In genomic region chrII:14390036-14390763, ce11 we compare ENCODE assay signal across 5 worm cellular contexts.
TF ChIP-seq lines count a peak whose summit lies in the region.

TSS of gene kbp-3 (minus strand) at chrII:14390078.
TSS of gene nurf-1 (plus strand) at chrII:14390713.

TF ChIP-seq in whole organism, L1 larva, 84 proteins besides CTCF, POLR2A, EP300 and RAD21 (continues in another document):
- TF ChIP-seq fos-1 (tag; optimal IDR thresholded peaks at IDR 0.05; lab: Kevin White, UChicago) (no peak), tbx-2 (tag; optimal IDR thresholded peaks at IDR 0.05; lab: Kevin White, UChicago) (peak; percentile 40), elt-3 (tag; optimal IDR thresholded peaks at IDR 0.05; lab: Kevin White, UChicago) (peak in 1 of 6 experiments; percentile 45), fkh-8 (tag; optimal IDR thresholded peaks at IDR 0.05; lab: Kevin White, UChicago) (peak; percentile 23), grh-1 (GFP tag; IDR thresholded peaks at IDR 0.05; lab: Robert Waterston, UW) (no peak), nhr-85 (tag; lab: Kevin White, UChicago) (no peak), mab-9 (GFP tag; IDR thresholded peaks at IDR 0.05; lab: Robert Waterston, UW) (no peak), snu-23 (GFP tag; optimal IDR thresholded peaks at IDR 0.05; lab: Kevin White, UChicago) (peak; percentile 68), zag-1 (tag; optimal IDR thresholded peaks at IDR 0.05; lab: Kevin White, UChicago) (no peak), rnt-1 (tag; optimal IDR thresholded peaks at IDR 0.05; lab: Kevin White, UChicago) (peak; percentile 31), irx-1 (tag; optimal IDR thresholded peaks at IDR 0.05; lab: Kevin White, UChicago) (no peak), dpl-1 (GFP tag; optimal IDR thresholded peaks at IDR 0.05; lab: Kevin White, UChicago) (peak; percentile 86 to 93 (median 89)), pax-3 (tag; optimal IDR thresholded peaks at IDR 0.05; lab: Kevin White, UChicago) (no peak), nhr-19 (GFP tag; conservative IDR thresholded peaks at IDR 0.05; lab: Robert Waterston, UW) (peak; percentile 30; the same call in 1 of the 2 replicates), lin-39 (tag; optimal IDR thresholded peaks at IDR 0.05; lab: Kevin White, UChicago) (no peak), nhr-77 (tag; optimal IDR thresholded peaks at IDR 0.05; lab: Kevin White, UChicago) (peak; percentile 80), pqm-1 (tag; optimal IDR thresholded peaks at IDR 0.05; lab: Kevin White, UChicago) (no peak), vab-15 (tag; optimal IDR thresholded peaks at IDR 0.05; lab: Kevin White, UChicago) (no peak), fkh-4 (tag; optimal IDR thresholded peaks at IDR 0.05; lab: Kevin White, UChicago; ENCODE audit: borderline replicate concordance) (no peak)

TF ChIP-seq in whole organism, L3 larva, 47 proteins besides CTCF, POLR2A, EP300 and RAD21 (continues in another document):
- no peak for TF ChIP-seq ceh-82 (tag; optimal IDR thresholded peaks at IDR 0.05; lab: Kevin White, UChicago)
- no peak for TF ChIP-seq ceh-16 (tag; optimal IDR thresholded peaks at IDR 0.05; lab: Kevin White, UChicago)
- TF ChIP-seq R02D3.7 (tag; optimal IDR thresholded peaks at IDR 0.05; lab: Kevin White, UChicago) = peak; percentile 63
- TF ChIP-seq daf-12 (tag; optimal IDR thresholded peaks at IDR 0.05; lab: Kevin White, UChicago) = no peak
- TF ChIP-seq elt-2 (tag; optimal IDR thresholded peaks at IDR 0.05; lab: Kevin White, UChicago) = peak; percentile 12
- peak; percentile 50 for TF ChIP-seq nhr-25 (tag; optimal IDR thresholded peaks at IDR 0.05; lab: Kevin White, UChicago)
- TF ChIP-seq nhr-23 (tag; optimal IDR thresholded peaks at IDR 0.05; lab: Kevin White, UChicago) = peak; percentile 46
- no peak for TF ChIP-seq ama-1 (optimal IDR thresholded peaks at IDR 0.05; lab: Kevin White, UChicago)
- TF ChIP-seq ZK546.5 (tag; optimal IDR thresholded peaks at IDR 0.05; lab: Kevin White, UChicago) = no peak
- no peak for TF ChIP-seq ceh-9 (tag; optimal IDR thresholded peaks at IDR 0.05; lab: Kevin White, UChicago)
- TF ChIP-seq nfya-1 (tag; optimal IDR thresholded peaks at IDR 0.05; lab: Kevin White, UChicago; ENCODE audit: insufficient read depth) = peak; percentile 82
- TF ChIP-seq nhr-43 (tag; optimal IDR thresholded peaks at IDR 0.05; lab: Kevin White, UChicago; ENCODE audit: poor library complexity, severe bottlenecking) = no peak
- no peak for TF ChIP-seq ztf-4 (tag; optimal IDR thresholded peaks at IDR 0.05; lab: Kevin White, UChicago)
- no peak for TF ChIP-seq fkh-10 (GFP tag; optimal IDR thresholded peaks at IDR 0.05; lab: Kevin White, UChicago)
- TF ChIP-seq snpc-4 (tag; optimal IDR thresholded peaks at IDR 0.05; lab: Kevin White, UChicago) = peak; percentile 37
- TF ChIP-seq nhr-12 (tag; optimal IDR thresholded peaks at IDR 0.05; lab: Kevin White, UChicago) = no peak
- TF ChIP-seq elt-3 (tag; optimal IDR thresholded peaks at IDR 0.05; lab: Kevin White, UChicago) = no peak
- no peak for TF ChIP-seq ztf-11 (tag; optimal IDR thresholded peaks at IDR 0.05; lab: Kevin White, UChicago)
- TF ChIP-seq nhr-67 (tag; optimal IDR thresholded peaks at IDR 0.05; lab: Kevin White, UChicago) = no peak

TF ChIP-seq in whole organism, early embryonic, 17 proteins besides CTCF, POLR2A, EP300 and RAD21:
- no peak for TF ChIP-seq ceh-36 (tag; optimal IDR thresholded peaks at IDR 0.05; lab: Kevin White, UChicago)
- peak; percentile 4 for TF ChIP-seq F13C5.2 (tag; optimal IDR thresholded peaks at IDR 0.05; lab: Kevin White, UChicago)
- no peak for TF ChIP-seq B0310.2 (tag; optimal IDR thresholded peaks at IDR 0.05; lab: Kevin White, UChicago)
- TF ChIP-seq hmg-4 (GFP tag; optimal IDR thresholded peaks at IDR 0.05; lab: Kevin White, UChicago) = peak; percentile 29
- TF ChIP-seq tbx-11 (GFP tag; IDR thresholded peaks at IDR 0.05; lab: Robert Waterston, UW) = 0 out of 2 replicates have a peak, but pooled peaks have one; percentile 9

TF ChIP-seq in whole organism, midembryonic, 9 proteins besides CTCF, POLR2A, EP300 and RAD21:
- peak; percentile 54; the same call in 1 of the 2 replicates for TF ChIP-seq T22C8.4 (GFP tag; IDR thresholded peaks at IDR 0.05; lab: Robert Waterston, UW)
- TF ChIP-seq tab-1 (GFP tag; IDR thresholded peaks at IDR 0.05; lab: Robert Waterston, UW) = no peak

TF ChIP-seq in whole organism, young adult, 124 proteins besides CTCF, POLR2A, EP300 and RAD21 (continues in another document):
- TF ChIP-seq hlh-12 (tag; optimal IDR thresholded peaks at IDR 0.05; lab: Kevin White, UChicago) (no peak), let-607 (tag; optimal IDR thresholded peaks at IDR 0.05; lab: Kevin White, UChicago) (no peak), F37B4.10 (GFP tag; IDR thresholded peaks at IDR 0.05; lab: Robert Waterston, UW) (no peak), F10E7.11 (tag; optimal IDR thresholded peaks at IDR 0.05; lab: Kevin White, UChicago) (no peak), ZK185.1 (tag; optimal IDR thresholded peaks at IDR 0.05; lab: Kevin White, UChicago; ENCODE audit: poor library complexity, severe bottlenecking) (no peak), K11D2.4 (GFP tag; IDR thresholded peaks at IDR 0.05; lab: Robert Waterston, UW) (no peak), pha-4 (tag; optimal IDR thresholded peaks at IDR 0.05; lab: Kevin White, UChicago) (no peak), lin-26 (GFP tag; IDR thresholded peaks at IDR 0.05; lab: Robert Waterston, UW) (no peak), rpc-1 (optimal IDR thresholded peaks at IDR 0.05; lab: Kevin White, UChicago) (no peak), rpc-1 (tag; optimal IDR thresholded peaks at IDR 0.05; lab: Kevin White, UChicago) (no peak), ztf-18 (tag; optimal IDR thresholded peaks at IDR 0.05; lab: Kevin White, UChicago) (peak; percentile 8), mxl-1 (tag; optimal IDR thresholded peaks at IDR 0.05; lab: Kevin White, UChicago) (no peak), lin-35 (GFP tag; optimal IDR thresholded peaks at IDR 0.05; lab: Kevin White, UChicago) (peak in 1 of 3 experiments; percentile 56), zim-3 (tag; optimal IDR thresholded peaks at IDR 0.05; lab: Kevin White, UChicago) (no peak), lin-54 (GFP tag; optimal IDR thresholded peaks at IDR 0.05; lab: Kevin White, UChicago) (peak; percentile 79), nhr-90 (tag; optimal IDR thresholded peaks at IDR 0.05; lab: Kevin White, UChicago) (no peak), tlf-1 (GFP tag; optimal IDR thresholded peaks at IDR 0.05; lab: Kevin White, UChicago) (no peak), F23B12.7 (tag; optimal IDR thresholded peaks at IDR 0.05; lab: Kevin White, UChicago; ENCODE audit: insufficient read depth) (peak; percentile 60), K12H6.12 (tag; optimal IDR thresholded peaks at IDR 0.05; lab: Kevin White, UChicago) (peak; percentile 5), mcd-1 (GFP tag; IDR thresholded peaks at IDR 0.05; lab: Robert Waterston, UW) (peak; percentile 61), rec-8 (tag; optimal IDR thresholded peaks at IDR 0.05; lab: Kevin White, UChicago) (no peak), ceh-27 (GFP tag; optimal IDR thresholded peaks at IDR 0.05; lab: Kevin White, UChicago) (no peak), ztf-26 (tag; optimal IDR thresholded peaks at IDR 0.05; lab: Kevin White, UChicago) (no peak), nhr-80 (tag; optimal IDR thresholded peaks at IDR 0.05; lab: Kevin White, UChicago) (peak; percentile 17), chd-7 (tag; optimal IDR thresholded peaks at IDR 0.05; lab: Kevin White, UChicago) (no peak), Y53G8AR.9 (GFP tag; conservative IDR thresholded peaks at IDR 0.05; lab: Robert Waterston, UW) (no peak), aptf-2 (GFP tag; conservative IDR thresholded peaks at IDR 0.05; lab: Robert Waterston, UW) (no peak), dpl-1 (GFP tag; optimal IDR thresholded peaks at IDR 0.05; lab: Kevin White, UChicago) (peak; percentile 69), nfyb-1 (GFP tag; IDR thresholded peaks at IDR 0.05; lab: Robert Waterston, UW) (no peak), bed-1 (GFP tag; IDR thresholded peaks at IDR 0.05; lab: Robert Waterston, UW) (no peak), B0035.1 (tag; optimal IDR thresholded peaks at IDR 0.05; lab: Kevin White, UChicago) (no peak), B0261.1 (tag; optimal IDR thresholded peaks at IDR 0.05; lab: Kevin White, UChicago) (no peak), zfh-2 (GFP tag; conservative IDR thresholded peaks at IDR 0.05; lab: Robert Waterston, UW) (no peak), F39B2.1 (GFP tag; IDR thresholded peaks at IDR 0.05; lab: Robert Waterston, UW) (no peak), aptf-3 (GFP tag; IDR thresholded peaks at IDR 0.05; lab: Robert Waterston, UW) (no peak), dox-1 (GFP tag; IDR thresholded peaks at IDR 0.05; lab: Robert Waterston, UW) (peak; percentile 78), lsl-1 (GFP tag; optimal IDR thresholded peaks at IDR 0.05; lab: Kevin White, UChicago) (peak; percentile 64), nhr-179 (tag; optimal IDR thresholded peaks at IDR 0.05; lab: Kevin White, UChicago) (no peak), F22D6.2 (tag; optimal IDR thresholded peaks at IDR 0.05; lab: Kevin White, UChicago) (no peak), tbx-9 (tag; optimal IDR thresholded peaks at IDR 0.05; lab: Kevin White, UChicago; ENCODE audit: borderline replicate concordance) (no peak), ceh-58 (GFP tag; IDR thresholded peaks at IDR 0.05; lab: Robert Waterston, UW) (no peak), D2030.7 (GFP tag; IDR thresholded peaks at IDR 0.05; lab: Robert Waterston, UW) (peak; percentile 34; the same call in 1 of the 2 replicates), hrde-1 (tag; optimal IDR thresholded peaks at IDR 0.05; lab: Kevin White, UChicago; ENCODE audit: borderline replicate concordance) (no peak), nhr-27 (tag; optimal IDR thresholded peaks at IDR 0.05; lab: Kevin White, UChicago) (no peak), F52B5.7 (tag; optimal IDR thresholded peaks at IDR 0.05; lab: Kevin White, UChicago) (no peak), C17E4.6 (GFP tag; IDR thresholded peaks at IDR 0.05; lab: Robert Waterston, UW) (no peak), F33H1.4 (GFP tag; IDR thresholded peaks at IDR 0.05; lab: Robert Waterston, UW) (peak; percentile 85), sdz-38 (tag; optimal IDR thresholded peaks at IDR 0.05; lab: Kevin White, UChicago) (no peak), snpc-4 (GFP tag; optimal IDR thresholded peaks at IDR 0.05; lab: Kevin White, UChicago) (no peak), snpc-4 (tag; optimal IDR thresholded peaks at IDR 0.05; lab: Kevin White, UChicago) (no peak), T07F8.4 (tag; optimal IDR thresholded peaks at IDR 0.05; lab: Kevin White, UChicago) (no peak), Y95B8A.8 (GFP tag; IDR thresholded peaks at IDR 0.05; lab: Robert Waterston, UW) (no peak), egl-44 (GFP tag; IDR thresholded peaks at IDR 0.05; lab: Robert Waterston, UW) (no peak), unc-62 (GFP tag; optimal IDR thresholded peaks at IDR 0.05; lab: Kevin White, UChicago) (no peak)

Comparison
In these comparisons a context has a peak if more than half of its experiments do, and no peak if none do; other contexts are left out.
1. Of the 8 proteins assayed by ChIP-seq in both whole organism, young adult and whole organism, L1 larva: peak only in whole organism, young adult: none; only in whole organism, L1 larva: snpc-4 and unc-130; in both: dpl-1 and efl-1; in neither: 3; mixed calls (peak in some experiments, not most) for 1.